Worm (Caenorhabditis elegans) whole organism, L1 larva: ENCODE results near the gene idpp-13.

Source experiments
- isw-1 ChIP-seq: fragments of 200-800 bp; sonication (Bioruptor generic); IDR thresholded peaks from 2 replicates; pipeline ENCODE4 v1.3.6; 2022; ENCODE audit warnings: missing genetic modification characterization, missing compliant biosample characterization
- zip-4 ChIP-seq: fragments of 200-800 bp; sonication (Bioruptor generic); optimal IDR thresholded peaks from 2 replicates; lab custom pipeline; 2018; ENCODE audit warnings: mild to moderate bottlenecking, missing genetic modification characterization, moderate library complexity, missing compliant biosample characterization

- TF ChIP-seq isw-1 (GFP tag; lab: Robert Waterston, UW): no peak
- no peak for TF ChIP-seq zip-4
Measured at ce11 chrIII:936037-936507, 19.3 kb upstream of the idpp-13 start, which contains the start of gene fbxa-55.
